Fruit fly (Drosophila melanogaster): Measurements from ENCODE around the gene HGTX.

dm6 chr3L:14605291-14605690, 6.0 kb upstream of the HGTX start:
- TF ChIP-seq CG8478 (optimal IDR thresholded peaks at IDR 0.05) (no peak), CTCF (optimal IDR thresholded peaks at IDR 0.05) (no peak)
